Worm (Caenorhabditis elegans): ENCODE data around the gene mak-2.

The mak-2 gene

DNA sequence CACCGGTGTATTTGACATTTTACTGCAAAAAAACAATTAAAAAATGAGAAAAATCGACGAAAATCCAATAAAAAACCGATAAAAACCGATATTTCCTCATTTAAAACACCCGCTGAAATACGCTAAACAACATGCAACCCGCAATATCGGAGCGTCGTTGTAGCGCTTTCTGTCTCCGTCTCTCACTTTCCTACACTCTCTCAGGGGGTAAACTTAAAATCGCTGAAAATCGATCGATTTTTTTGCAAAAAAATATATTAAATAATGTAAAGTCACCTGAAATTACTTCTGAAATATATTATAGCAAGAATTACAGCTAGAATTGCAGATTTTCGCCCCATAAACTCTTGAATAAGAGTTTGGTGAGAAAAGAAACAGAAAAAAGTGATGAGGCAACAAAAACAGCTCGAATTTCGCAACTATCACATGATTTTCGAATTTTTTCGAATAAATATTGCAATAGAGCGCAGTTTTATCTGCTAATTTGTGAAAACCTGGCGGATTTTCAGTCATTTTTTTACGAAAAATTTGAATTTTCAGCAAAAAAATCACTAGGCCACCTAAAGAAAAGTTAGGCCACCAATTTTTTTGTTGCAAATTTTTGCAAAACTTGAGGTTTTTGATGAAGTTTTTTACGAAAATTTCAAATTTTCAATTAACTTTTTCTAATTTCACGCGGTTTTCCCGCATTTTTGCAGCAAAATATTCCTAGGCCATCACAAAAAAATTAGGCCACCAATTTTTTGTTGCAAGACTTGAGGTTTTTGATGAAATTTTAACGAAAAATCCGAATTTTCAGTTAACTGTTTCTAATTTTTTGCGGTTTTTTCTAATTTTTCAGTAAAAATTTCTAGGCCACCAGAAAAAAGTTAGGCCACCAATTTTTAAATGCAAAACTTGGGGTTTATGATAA, 30.5 kb upstream of the mak-2 start, which contains the start of the genes lem-4 and Y55F3BR.11 (continued):
- peak; percentile 99 for TF ChIP-seq T20F7.1 (GFP tag; optimal IDR thresholded peaks at IDR 0.05)
- no peak for TF ChIP-seq set-16 (GFP tag; IDR thresholded peaks at IDR 0.05)
- no peak for TF ChIP-seq daf-12 (tag; optimal IDR thresholded peaks at IDR 0.05)
- TF ChIP-seq lin-1 (GFP tag; IDR thresholded peaks at IDR 0.05): no peak
- no peak for TF ChIP-seq fkh-10 (GFP tag; optimal IDR thresholded peaks at IDR 0.05)
- no peak for TF ChIP-seq tag-97 (GFP tag; IDR thresholded peaks at IDR 0.05)
- TF ChIP-seq gei-8 (GFP tag; optimal IDR thresholded peaks at IDR 0.05): no peak
- TF ChIP-seq duxl-1 (tag; optimal IDR thresholded peaks at IDR 0.05; ENCODE audit: poor library complexity): no peak
- TF ChIP-seq daf-16 (GFP tag; optimal IDR thresholded peaks at IDR 0.05): no peak
- peak; percentile 44 for TF ChIP-seq daf-16 (tag; optimal IDR thresholded peaks at IDR 0.05)
- TF ChIP-seq lin-38 (GFP tag; IDR thresholded peaks at IDR 0.05): peak; percentile 69
- no peak for TF ChIP-seq nhr-102 (tag; optimal IDR thresholded peaks at IDR 0.05)
- TF ChIP-seq ztf-11 (tag; optimal IDR thresholded peaks at IDR 0.05): no peak
- TF ChIP-seq ama-1 (optimal IDR thresholded peaks at IDR 0.05): no peak
- no peak for TF ChIP-seq zip-2 (tag; optimal IDR thresholded peaks at IDR 0.05)
- TF ChIP-seq ceh-62 (tag; optimal IDR thresholded peaks at IDR 0.05): no peak
- no peak for TF ChIP-seq mdt-29 (GFP tag; IDR thresholded peaks at IDR 0.05)
- no peak for TF ChIP-seq F44E2.7 (GFP tag; IDR thresholded peaks at IDR 0.05)
- TF ChIP-seq ceh-32 (tag; optimal IDR thresholded peaks at IDR 0.05; ENCODE audit: poor library complexity): no peak
- TF ChIP-seq nhr-77 (tag; optimal IDR thresholded peaks at IDR 0.05): no peak
- TF ChIP-seq unc-130 (GFP tag; optimal IDR thresholded peaks at IDR 0.05): no peak
- no peak for TF ChIP-seq F26F4.8 (GFP tag; conservative IDR thresholded peaks at IDR 0.05)
- TF ChIP-seq nhr-111 (GFP tag; optimal IDR thresholded peaks at IDR 0.05): no peak
- no peak for TF ChIP-seq R02D3.7 (tag; optimal IDR thresholded peaks at IDR 0.05)
- no peak for TF ChIP-seq attf-4 (tag; optimal IDR thresholded peaks at IDR 0.05)
- TF ChIP-seq nhr-6 (tag; optimal IDR thresholded peaks at IDR 0.05): no peak
- no peak for TF ChIP-seq madf-5 (GFP tag; IDR thresholded peaks at IDR 0.05)
- TF ChIP-seq mep-1 (tag; optimal IDR thresholded peaks at IDR 0.05): peak; percentile 35
- no peak for TF ChIP-seq aly-2 (tag; optimal IDR thresholded peaks at IDR 0.05)
- no peak for TF ChIP-seq ceh-82 (tag; optimal IDR thresholded peaks at IDR 0.05)
- TF ChIP-seq hlh-11 (tag; optimal IDR thresholded peaks at IDR 0.05): no peak
- TF ChIP-seq F49E8.2 (tag; optimal IDR thresholded peaks at IDR 0.05; ENCODE audit: borderline replicate concordance): no peak
- TF ChIP-seq skn-1 (tag; optimal IDR thresholded peaks at IDR 0.05): no peak
- no peak for TF ChIP-seq Y5F2A.4 (GFP tag; optimal IDR thresholded peaks at IDR 0.05)
- TF ChIP-seq nhr-25 (tag; optimal IDR thresholded peaks at IDR 0.05; ENCODE audit: borderline replicate concordance, insufficient read depth): no peak
- no peak for TF ChIP-seq ceh-28 (tag; optimal IDR thresholded peaks at IDR 0.05)
- no peak for TF ChIP-seq arid-1 (GFP tag; conservative IDR thresholded peaks at IDR 0.05)
- TF ChIP-seq rbr-2 (tag; optimal IDR thresholded peaks at IDR 0.05): peak; percentile 8
- TF ChIP-seq jun-1 (tag; optimal IDR thresholded peaks at IDR 0.05): no peak
- no peak for TF ChIP-seq snpc-4 (tag; optimal IDR thresholded peaks at IDR 0.05)
- no peak for TF ChIP-seq dmd-8 (GFP tag; IDR thresholded peaks at IDR 0.05)
- no peak for TF ChIP-seq nhr-10 (tag; optimal IDR thresholded peaks at IDR 0.05)
- TF ChIP-seq hlh-30 (tag; optimal IDR thresholded peaks at IDR 0.05; ENCODE audit: insufficient read depth): peak; percentile 53
- no peak for TF ChIP-seq dmd-9 (GFP tag; IDR thresholded peaks at IDR 0.05)
- TF ChIP-seq dpl-1 (GFP tag; optimal IDR thresholded peaks at IDR 0.05): peak; percentile 91
- no peak for TF ChIP-seq daf-8 (GFP tag; IDR thresholded peaks at IDR 0.05)
- TF ChIP-seq lsy-2 (tag; optimal IDR thresholded peaks at IDR 0.05): peak in 1 of 2 experiments; percentile 71
- TF ChIP-seq zfp-3 (GFP tag; conservative IDR thresholded peaks at IDR 0.05): no peak
- no peak for TF ChIP-seq lir-3 (tag; optimal IDR thresholded peaks at IDR 0.05)
- no peak for TF ChIP-seq madf-9 (GFP tag; conservative IDR thresholded peaks at IDR 0.05)
- TF ChIP-seq ceh-44 (GFP tag; IDR thresholded peaks at IDR 0.05): no peak
